Worm (Caenorhabditis elegans) whole organism, late embryonic: ENCODE data around the gene atp-5.

Source experiments
- C08G9.2 ChIP-seq: sonication (generic microtip); optimal IDR thresholded peaks from 2 replicates; lab custom pipeline; 2016; ENCODE audit warnings: mild to moderate bottlenecking, missing genetic modification characterization, moderate library complexity, missing compliant biosample characterization
- C38D4.7 ChIP-seq: fragments of 200-800 bp; sonication (Bioruptor generic); optimal IDR thresholded peaks from 2 replicates; lab custom pipeline; 2018; ENCODE audit warnings: mild to moderate bottlenecking, missing genetic modification characterization, moderate library complexity, missing compliant biosample characterization
- F13H6.1 ChIP-seq: sonication (generic microtip); optimal IDR thresholded peaks from 2 replicates; lab custom pipeline; 2016; ENCODE audit warnings: missing genetic modification characterization, missing compliant biosample characterization
- K02D7.2 ChIP-seq: sonication (generic microtip); optimal IDR thresholded peaks from 2 replicates; lab custom pipeline; 2017; ENCODE audit warnings: mild to moderate bottlenecking, missing genetic modification characterization, missing compliant biosample characterization
- K09A11.1 ChIP-seq: sonication (generic microtip); optimal IDR thresholded peaks from 2 replicates; lab custom pipeline; 2017; ENCODE audit warnings: antibody characterized with exemption, mild to moderate bottlenecking, missing genetic modification characterization, missing compliant biosample characterization; ENCODE audit not compliant: insufficient read depth
- Y22D7AL.16 ChIP-seq: sonication (generic microtip); optimal IDR thresholded peaks from 2 replicates; lab custom pipeline; 2016; ENCODE audit warnings: missing genetic modification characterization, missing compliant biosample characterization
- ceh-14 ChIP-seq: sonication (generic microtip); optimal IDR thresholded peaks from 2 replicates; lab custom pipeline; 2016; ENCODE audit warnings: missing genotype, missing genetic modification characterization, missing compliant biosample characterization
- ceh-18 ChIP-seq: sonication (generic microtip); optimal IDR thresholded peaks from 2 replicates; lab custom pipeline; 2016; ENCODE audit warnings: missing genetic modification characterization, missing compliant biosample characterization
- ceh-2 ChIP-seq: sonication (generic microtip); optimal IDR thresholded peaks from 2 replicates; lab custom pipeline; 2016; ENCODE audit warnings: missing genotype, missing genetic modification characterization, missing compliant biosample characterization
- ceh-22 ChIP-seq: sonication (generic microtip); optimal IDR thresholded peaks from 2 replicates; lab custom pipeline; 2017; ENCODE audit warnings: missing biosample characterization, missing genetic modification characterization
- ceh-24 ChIP-seq: sonication (generic microtip); optimal IDR thresholded peaks from 2 replicates; lab custom pipeline; 2016; ENCODE audit warnings: mild to moderate bottlenecking, missing genetic modification characterization, missing compliant biosample characterization
- ceh-30 ChIP-seq: fragments of 150-350 bp; optimal IDR thresholded peaks from 2 replicates; lab custom pipeline; 2014; ENCODE audit warnings: missing biosample characterization, missing genetic modification characterization
- ceh-31 ChIP-seq: sonication (generic microtip); optimal IDR thresholded peaks from 2 replicates; lab custom pipeline; 2016; ENCODE audit warnings: missing genetic modification characterization, missing compliant biosample characterization
- ceh-45 ChIP-seq: fragments of 200-800 bp; sonication (Bioruptor generic); IDR thresholded peaks from 2 replicates; pipeline ENCODE4 v1.3.6; 2022; ENCODE audit warnings: missing genetic modification reagents, missing genetic modification characterization, missing compliant biosample characterization
- che-1 ChIP-seq: sonication (generic microtip); optimal IDR thresholded peaks from 2 replicates; lab custom pipeline; 2016; ENCODE audit warnings: mild to moderate bottlenecking, missing genetic modification characterization, missing compliant biosample characterization
- dmd-4 ChIP-seq: sonication (generic microtip); optimal IDR thresholded peaks from 2 replicates; lab custom pipeline; 2016; ENCODE audit warnings: borderline replicate concordance, missing genetic modification characterization, missing compliant biosample characterization
- elt-2 ChIP-seq: sonication (generic microtip); optimal IDR thresholded peaks from 2 replicates; lab custom pipeline; 2016; ENCODE audit warnings: missing genetic modification reagents, missing genetic modification characterization, missing compliant biosample characterization
- eyg-1 ChIP-seq: sonication (generic microtip); optimal IDR thresholded peaks from 2 replicates; lab custom pipeline; 2016; ENCODE audit warnings: missing genotype, missing genetic modification characterization, missing compliant biosample characterization
- fkh-10 ChIP-seq: fragments of 150-350 bp; optimal IDR thresholded peaks from 2 replicates; lab custom pipeline; 2014; ENCODE audit warnings: missing biosample characterization, missing genetic modification reagents, missing genetic modification characterization
- fkh-6 ChIP-seq: sonication (generic microtip); optimal IDR thresholded peaks from 2 replicates; lab custom pipeline; 2016; ENCODE audit warnings: missing genetic modification characterization, missing compliant biosample characterization
- hlh-13 ChIP-seq: fragments of 200-800 bp; sonication (Bioruptor generic); optimal IDR thresholded peaks from 2 replicates; lab custom pipeline; 2018; ENCODE audit warnings: mild to moderate bottlenecking, missing genetic modification characterization, missing compliant biosample characterization
- hlh-30 ChIP-seq: sonication (generic microtip); optimal IDR thresholded peaks from 2 replicates; lab custom pipeline; 2017; ENCODE audit warnings: antibody characterized with exemption, missing genetic modification characterization, missing compliant biosample characterization; ENCODE audit not compliant: insufficient read depth
- hlh-6 ChIP-seq: sonication (generic microtip); optimal IDR thresholded peaks from 2 replicates; lab custom pipeline; 2016; ENCODE audit warnings: missing genotype, missing genetic modification characterization, missing compliant biosample characterization
- madf-2 ChIP-seq: sonication (generic microtip); optimal IDR thresholded peaks from 2 replicates; lab custom pipeline; 2017; ENCODE audit warnings: missing genetic modification characterization, missing compliant biosample characterization
- mec-3 ChIP-seq: sonication (generic microtip); optimal IDR thresholded peaks from 2 replicates; lab custom pipeline; 2016; ENCODE audit warnings: borderline replicate concordance, missing genetic modification characterization, missing compliant biosample characterization
- nhr-11 ChIP-seq: fragments of 150-350 bp; optimal IDR thresholded peaks from 2 replicates; lab custom pipeline; 2014; ENCODE audit warnings: missing biosample characterization, missing genetic modification characterization
- npax-4 ChIP-seq: sonication (generic microtip); optimal IDR thresholded peaks from 2 replicates; lab custom pipeline; 2016; ENCODE audit warnings: missing genetic modification characterization, missing compliant biosample characterization
- odd-2 ChIP-seq: sonication (generic microtip); optimal IDR thresholded peaks from 2 replicates; lab custom pipeline; 2017; ENCODE audit warnings: antibody characterized with exemption, mild to moderate bottlenecking, missing genetic modification characterization, missing compliant biosample characterization
- pag-3 ChIP-seq: sonication (generic microtip); optimal IDR thresholded peaks from 2 replicates; lab custom pipeline; 2016; ENCODE audit warnings: missing compliant biosample characterization, missing genetic modification characterization, borderline replicate concordance
- pat-9 ChIP-seq: fragments of 200-800 bp; sonication (Bioruptor generic); optimal IDR thresholded peaks from 2 replicates; lab custom pipeline; 2018; ENCODE audit warnings: mild to moderate bottlenecking, missing genetic modification characterization, moderate library complexity, missing compliant biosample characterization
- pax-1 ChIP-seq: fragments of 150-350 bp; optimal IDR thresholded peaks from 2 replicates; lab custom pipeline; 2014; ENCODE audit warnings: missing biosample characterization, missing genetic modification characterization
- pha-2 ChIP-seq: sonication (generic microtip); optimal IDR thresholded peaks from 2 replicates; lab custom pipeline; 2017; ENCODE audit warnings: mild to moderate bottlenecking, missing genetic modification characterization, missing compliant biosample characterization
- pqm-1 ChIP-seq: sonication (generic microtip); optimal IDR thresholded peaks from 2 replicates; lab custom pipeline; 2016; ENCODE audit warnings: missing genetic modification characterization, missing compliant biosample characterization
- ref-2 ChIP-seq: sonication (generic microtip); optimal IDR thresholded peaks from 2 replicates; lab custom pipeline; 2016; ENCODE audit warnings: missing genetic modification characterization, missing compliant biosample characterization
- rnt-1 ChIP-seq: sonication (generic microtip); optimal IDR thresholded peaks from 2 replicates; lab custom pipeline; 2016; ENCODE audit warnings: missing genetic modification characterization, missing compliant biosample characterization
- sdc-2 ChIP-seq: sonication (generic microtip); optimal IDR thresholded peaks from 2 replicates; lab custom pipeline; 2016; ENCODE audit warnings: missing genotype, missing genetic modification characterization, missing compliant biosample characterization
- sox-2 ChIP-seq: fragments of 200-800 bp; sonication (Bioruptor generic); IDR thresholded peaks from 2 replicates; pipeline ENCODE4 v1.3.6; 2022; ENCODE audit warnings: missing genetic modification reagents, missing genetic modification characterization, missing compliant biosample characterization
- sox-4 ChIP-seq: sonication (generic microtip); optimal IDR thresholded peaks from 2 replicates; lab custom pipeline; 2017; ENCODE audit warnings: mild to moderate bottlenecking, missing genetic modification characterization, inconsistent platforms, missing compliant biosample characterization
- ttx-3 ChIP-seq: sonication (generic microtip); optimal IDR thresholded peaks from 2 replicates; lab custom pipeline; 2016; ENCODE audit warnings: missing genetic modification reagents, missing genetic modification characterization, missing compliant biosample characterization
- unc-3 ChIP-seq, 2 experiments: fragments of 200-800 bp in 1 of 2; sonication (Bioruptor generic) in 1 of 2; sonication (generic microtip) in 1 of 2; conservative IDR thresholded peaks in 1 of 2; optimal IDR thresholded peaks in 1 of 2; 2 replicates each; pipeline versions ENCODE4 v1.3.6 to Lab custom; 2016 to 2022; ENCODE audit warnings: missing compliant biosample characterization in 2 of 2, missing genetic modification characterization in 2 of 2, missing genetic modification reagents in 1 of 2
- unc-55 ChIP-seq: sonication (generic microtip); optimal IDR thresholded peaks from 2 replicates; lab custom pipeline; 2017; ENCODE audit warnings: missing biosample characterization, missing genetic modification reagents, missing genetic modification characterization
- zip-5 ChIP-seq: sonication (generic microtip); optimal IDR thresholded peaks from 2 replicates; lab custom pipeline; 2016; ENCODE audit warnings: missing genetic modification characterization, missing compliant biosample characterization

The atp-5 gene

DNA sequence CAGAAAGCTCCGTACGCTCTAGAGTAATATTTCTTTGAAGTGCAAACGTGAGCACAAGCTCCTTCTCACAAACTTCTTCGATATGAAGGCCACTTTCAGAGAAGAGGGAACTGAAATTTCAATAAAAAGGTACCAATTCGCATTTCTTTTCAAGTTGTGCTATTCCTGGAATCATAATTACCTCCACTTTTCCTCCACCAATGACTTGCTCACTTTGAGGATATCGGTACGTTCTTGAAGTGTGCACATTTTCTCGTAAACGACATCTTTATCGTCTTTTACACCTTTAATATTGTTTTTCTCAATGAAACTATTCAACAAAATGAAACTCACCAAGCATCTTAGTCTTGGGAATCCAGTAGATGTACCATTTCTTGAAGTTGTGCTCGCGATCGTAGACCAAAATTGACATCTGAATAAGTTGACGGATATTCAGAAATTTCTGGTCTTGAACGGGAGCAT lies 4.3 kb downstream of the atp-5 start, which contains the start of gene scb-1:
TSS of gene scb-1 (minus strand) at position 412 of the 462 bp plus-strand sequence.
- no peak for TF ChIP-seq ceh-22 (tag; lab: Kevin White, UChicago)
- TF ChIP-seq rnt-1 (tag; lab: Kevin White, UChicago): no peak
- TF ChIP-seq ceh-14 (tag; lab: Kevin White, UChicago): no peak
- no peak for TF ChIP-seq K09A11.1
- TF ChIP-seq pag-3 (tag; lab: Kevin White, UChicago): no peak
- TF ChIP-seq elt-2: no peak
- TF ChIP-seq odd-2 (tag; lab: Kevin White, UChicago): no peak
- no peak for TF ChIP-seq ceh-24 (tag; lab: Kevin White, UChicago)

DNA sequence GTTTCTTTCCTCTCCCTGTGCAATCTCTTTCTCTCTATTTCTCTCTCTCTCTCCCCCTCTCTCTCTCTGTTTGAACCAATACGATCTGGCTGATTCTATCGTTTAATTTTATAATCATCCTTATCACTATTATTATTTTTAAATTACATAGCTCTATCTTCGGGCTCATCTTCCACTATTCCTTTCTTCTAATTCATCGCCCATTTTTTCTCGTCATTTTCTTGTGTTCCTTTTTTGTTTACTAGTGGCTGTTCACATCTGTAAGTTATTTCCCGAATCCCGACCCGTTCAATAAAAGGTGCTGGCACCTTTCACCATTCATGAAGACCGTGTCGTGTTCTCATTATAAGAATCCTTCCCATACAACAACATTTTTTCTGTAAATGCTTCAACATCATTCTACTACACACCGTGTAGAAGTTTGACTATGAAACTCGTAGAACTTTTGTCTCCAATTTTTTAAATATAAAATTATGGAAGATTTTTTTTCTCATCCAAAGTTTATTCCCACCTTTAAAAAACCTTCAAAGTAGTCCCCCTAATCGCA lies 5.4 kb downstream of the atp-5 start:
- TF ChIP-seq mec-3 (tag; lab: Kevin White, UChicago): no peak
- no peak for TF ChIP-seq npax-4 (tag; lab: Kevin White, UChicago)
- TF ChIP-seq, all 69 proteins: peak for 0

DNA sequence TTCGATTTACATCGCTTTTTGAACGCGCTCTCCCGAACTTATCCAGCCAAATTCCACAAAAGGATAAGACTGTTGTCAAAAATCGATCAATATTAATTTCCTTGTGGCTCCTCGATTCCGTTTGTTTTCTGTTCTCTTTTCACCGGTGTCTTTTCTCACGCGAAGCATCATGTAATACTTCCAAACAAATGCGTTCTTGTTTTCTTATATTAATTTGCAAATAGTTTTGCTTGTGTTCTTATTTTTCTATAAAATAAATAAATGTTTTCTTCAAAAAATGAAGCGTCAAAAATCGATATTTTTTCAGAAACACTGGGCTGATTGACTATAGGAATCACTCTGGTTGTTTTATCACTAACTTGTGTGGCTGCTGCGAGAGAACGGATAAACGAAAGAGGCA lies 10.1 kb downstream of the atp-5 start, which contains the start of gene math-33:
TSS of gene math-33 (plus strand) at position 301 of the 400 bp plus-strand sequence.
- TF ChIP-seq hlh-6 (tag; lab: Kevin White, UChicago): no peak
- no peak for TF ChIP-seq unc-3 (GFP tag; conservative IDR thresholded peaks at IDR 0.05; lab: Robert Waterston, UW)
- TF ChIP-seq unc-3 (tag; optimal IDR thresholded peaks at IDR 0.05; lab: Kevin White, UChicago): no peak
- no peak for TF ChIP-seq F13H6.1 (tag; lab: Kevin White, UChicago)
- no peak for TF ChIP-seq hlh-13 (GFP tag; lab: Kevin White, UChicago)
- TF ChIP-seq odd-2 (tag; lab: Kevin White, UChicago): no peak
- no peak for TF ChIP-seq pax-1 (tag; lab: Kevin White, UChicago)
- no peak for TF ChIP-seq K02D7.2
- TF ChIP-seq madf-2: no peak
- no peak for TF ChIP-seq ceh-30 (tag; lab: Kevin White, UChicago)
- TF ChIP-seq elt-2: no peak
- TF ChIP-seq sdc-2 (tag; lab: Kevin White, UChicago): no peak
- no peak for TF ChIP-seq pat-9
- no peak for TF ChIP-seq eyg-1 (tag; lab: Kevin White, UChicago)
- no peak for TF ChIP-seq ceh-45 (GFP tag; lab: Robert Waterston, UW)
- no peak for TF ChIP-seq ceh-14 (tag; lab: Kevin White, UChicago)
- no peak for TF ChIP-seq ceh-2 (tag; lab: Kevin White, UChicago)
- TF ChIP-seq K09A11.1: no peak

DNA sequence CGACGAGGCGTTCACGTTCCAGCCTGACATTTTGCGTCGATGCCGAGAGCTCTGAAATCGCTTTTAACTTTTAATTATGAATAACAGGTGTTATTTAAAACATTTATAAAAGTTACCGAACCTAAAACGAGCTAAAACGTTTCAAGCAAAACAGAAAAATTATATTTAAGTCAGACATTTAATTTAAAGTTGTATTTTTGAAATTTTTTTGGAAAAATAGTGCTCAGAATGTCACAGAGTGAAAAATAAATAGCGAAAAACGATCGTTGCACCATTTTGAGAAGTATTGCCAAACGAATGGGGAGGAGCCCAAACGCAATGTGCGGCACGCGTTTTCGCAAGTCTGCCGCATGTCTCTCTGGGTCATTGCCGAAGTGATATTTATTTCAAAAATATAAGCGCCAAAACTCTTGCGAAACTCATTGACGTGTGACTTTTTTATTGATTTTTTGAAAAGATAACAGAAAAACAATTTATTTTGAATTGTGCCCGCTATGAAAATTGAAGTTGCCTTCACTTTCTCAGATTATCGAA lies 10.6 kb downstream of the atp-5 start, which contains the start of gene erfa-3:
TSS of gene erfa-3 (minus strand) at position 51 of the 534 bp plus-strand sequence.
- peak; percentile 52 for TF ChIP-seq ceh-18 (tag; lab: Kevin White, UChicago)
- peak; percentile 85 for TF ChIP-seq pha-2 (tag; lab: Kevin White, UChicago)
- TF ChIP-seq elt-2: peak; percentile 90
- TF ChIP-seq zip-5: peak; percentile 37
- TF ChIP-seq pag-3 (tag; lab: Kevin White, UChicago): no peak
- peak; percentile 71 for TF ChIP-seq C38D4.7 (GFP tag; lab: Kevin White, UChicago)
- TF ChIP-seq K09A11.1: peak; percentile 87
- TF ChIP-seq fkh-10: no peak
- peak; percentile 60 for TF ChIP-seq sdc-2 (tag; lab: Kevin White, UChicago)
- TF ChIP-seq che-1 (tag; lab: Kevin White, UChicago): peak; percentile 65
- no peak for TF ChIP-seq unc-55 (GFP tag; lab: Kevin White, UChicago)
- TF ChIP-seq ceh-22 (tag; lab: Kevin White, UChicago): no peak
- TF ChIP-seq sox-4: peak; percentile 72
- no peak for TF ChIP-seq pqm-1 (tag; lab: Kevin White, UChicago)
- peak; percentile 67 for TF ChIP-seq madf-2
- peak; percentile 49 for TF ChIP-seq hlh-30 (tag; lab: Kevin White, UChicago)
- no peak for TF ChIP-seq nhr-11 (tag; lab: Kevin White, UChicago)
- peak; percentile 62 for TF ChIP-seq C08G9.2 (tag; lab: Kevin White, UChicago)
- TF ChIP-seq dmd-4 (tag; lab: Kevin White, UChicago): peak; percentile 32
- TF ChIP-seq ceh-31: peak; percentile 70
- peak; percentile 45; the same call in 1 of the 2 replicates for TF ChIP-seq sox-2 (GFP tag; lab: Robert Waterston, UW)
- TF ChIP-seq mec-3 (tag; lab: Kevin White, UChicago): no peak
- peak; percentile 81 for TF ChIP-seq ttx-3 (tag; lab: Kevin White, UChicago)
- TF ChIP-seq unc-3 (GFP tag; conservative IDR thresholded peaks at IDR 0.05; lab: Robert Waterston, UW): no peak
- TF ChIP-seq unc-3 (tag; optimal IDR thresholded peaks at IDR 0.05; lab: Kevin White, UChicago): peak; percentile 68
- TF ChIP-seq pat-9: peak; percentile 75
- TF ChIP-seq ref-2: peak; percentile 84
- no peak for TF ChIP-seq ceh-30 (tag; lab: Kevin White, UChicago)
- TF ChIP-seq fkh-6 (tag; lab: Kevin White, UChicago): peak; percentile 73
- peak; percentile 52 for TF ChIP-seq Y22D7AL.16 (tag; lab: Kevin White, UChicago)
